Worm (Caenorhabditis elegans) whole organism, young adult: ENCODE results near the gene syx-2.

Source experiments
- attf-5 ChIP-seq: fragments of 200-800 bp; sonication (Bioruptor generic); optimal IDR thresholded peaks from 2 replicates; lab custom pipeline; 2018; ENCODE audit warnings: mild to moderate bottlenecking, missing genetic modification characterization, missing compliant biosample characterization
- ztf-18 ChIP-seq: sonication (generic microtip); optimal IDR thresholded peaks from 2 replicates; lab custom pipeline; 2016; ENCODE audit warnings: missing genotype, mild to moderate bottlenecking, missing genetic modification characterization, missing compliant biosample characterization

ce11 chrX:13914289-13914688 lies 45.7 kb upstream of the syx-2 start, which contains the start of gene Y26E6A.2:
- no peak for TF ChIP-seq attf-5
- no peak for TF ChIP-seq ztf-18 (tag; lab: Kevin White, UChicago)
